Worm (Caenorhabditis elegans): Measurements from ENCODE around the gene ddr-2.

ddr-2 gene

DNA sequence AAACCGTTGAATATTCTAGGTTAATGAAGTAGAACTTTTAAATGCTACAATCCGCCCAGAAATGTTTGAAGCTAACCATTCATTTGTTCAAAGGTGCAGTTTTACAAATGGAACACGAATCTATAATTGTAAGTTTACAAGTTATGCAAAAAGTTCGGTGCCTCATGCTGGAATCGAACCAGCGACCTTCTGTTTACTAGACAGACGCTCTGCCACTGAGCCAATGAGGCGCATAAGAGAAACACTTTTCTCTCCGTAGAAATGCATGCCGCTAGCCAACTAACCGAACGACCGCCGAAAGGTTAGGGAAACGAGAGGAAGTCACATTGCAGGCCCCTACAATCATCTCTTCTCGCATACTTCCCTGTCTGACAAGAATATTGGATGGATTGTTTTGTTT, 56.1 kb downstream of the ddr-2 start (continued):
- peak; percentile 78 for TF ChIP-seq pha-2 (tag; optimal IDR thresholded peaks at IDR 0.05)
- peak; percentile 77 for TF ChIP-seq fkh-6 (tag; optimal IDR thresholded peaks at IDR 0.05)
- TF ChIP-seq ceh-45 (GFP tag; IDR thresholded peaks at IDR 0.05), result peak; percentile 82
- no peak for TF ChIP-seq pros-1 (tag; optimal IDR thresholded peaks at IDR 0.05)
- no peak for TF ChIP-seq pax-1 (tag; optimal IDR thresholded peaks at IDR 0.05)
- peak; percentile 64 for TF ChIP-seq hlh-15 (tag; optimal IDR thresholded peaks at IDR 0.05)
- TF ChIP-seq ets-4 (tag; optimal IDR thresholded peaks at IDR 0.05), result peak; percentile 45
- peak; percentile 77 for TF ChIP-seq dmd-4 (tag; optimal IDR thresholded peaks at IDR 0.05; ENCODE audit: borderline replicate concordance)
- peak; percentile 61 for TF ChIP-seq hlh-8 (tag; optimal IDR thresholded peaks at IDR 0.05)
- TF ChIP-seq fax-1 (tag; optimal IDR thresholded peaks at IDR 0.05), result peak; percentile 61
- peak; percentile 79 for TF ChIP-seq syd-9 (tag; optimal IDR thresholded peaks at IDR 0.05)
- peak; percentile 91 for TF ChIP-seq gmeb-2 (tag; optimal IDR thresholded peaks at IDR 0.05)
- TF ChIP-seq ceh-14 (tag; optimal IDR thresholded peaks at IDR 0.05), result peak; percentile 87
- TF ChIP-seq K02D7.2 (tag; optimal IDR thresholded peaks at IDR 0.05), result peak; percentile 67
- peak; percentile 65 for TF ChIP-seq npax-4 (tag; optimal IDR thresholded peaks at IDR 0.05)
- TF ChIP-seq sox-4 (tag; optimal IDR thresholded peaks at IDR 0.05), result peak; percentile 82
- peak; percentile 82 for TF ChIP-seq unc-86 (tag; optimal IDR thresholded peaks at IDR 0.05)
- peak; percentile 62 for TF ChIP-seq rnt-1 (tag; optimal IDR thresholded peaks at IDR 0.05)
- TF ChIP-seq tbx-7 (tag; optimal IDR thresholded peaks at IDR 0.05), result no peak
- TF ChIP-seq C08G9.2 (tag; optimal IDR thresholded peaks at IDR 0.05), result peak; percentile 76
- no peak for TF ChIP-seq elt-4 (tag; optimal IDR thresholded peaks at IDR 0.05)
- no peak for TF ChIP-seq nhr-11 (tag; optimal IDR thresholded peaks at IDR 0.05)
- no peak for TF ChIP-seq odd-2 (tag; optimal IDR thresholded peaks at IDR 0.05)
- peak; percentile 76 for TF ChIP-seq F13H6.1 (tag; optimal IDR thresholded peaks at IDR 0.05)
- peak; percentile 88 for TF ChIP-seq ceh-19 (GFP tag; optimal IDR thresholded peaks at IDR 0.05)
- TF ChIP-seq K09A11.1 (tag; optimal IDR thresholded peaks at IDR 0.05; ENCODE audit: insufficient read depth), result peak; percentile 71
- peak; percentile 76 for TF ChIP-seq lin-11 (tag; optimal IDR thresholded peaks at IDR 0.05)
- no peak for TF ChIP-seq mec-3 (tag; optimal IDR thresholded peaks at IDR 0.05; ENCODE audit: borderline replicate concordance)
- TF ChIP-seq ceh-9 (tag; optimal IDR thresholded peaks at IDR 0.05), result peak; percentile 57
- TF ChIP-seq eyg-1 (tag; optimal IDR thresholded peaks at IDR 0.05), result peak; percentile 52
- peak; percentile 83 for TF ChIP-seq tbx-2 (tag; optimal IDR thresholded peaks at IDR 0.05)
- TF ChIP-seq madf-2 (tag; optimal IDR thresholded peaks at IDR 0.05), result peak; percentile 87
- TF ChIP-seq fkh-10 (GFP tag; optimal IDR thresholded peaks at IDR 0.05), result peak; percentile 22
- TF ChIP-seq ama-1 (optimal IDR thresholded peaks at IDR 0.05), result no peak
- no peak for TF ChIP-seq pha-4 (tag; optimal IDR thresholded peaks at IDR 0.05)
- peak; percentile 79 for TF ChIP-seq ceh-24 (tag; optimal IDR thresholded peaks at IDR 0.05)
- TF ChIP-seq elt-2 (tag; optimal IDR thresholded peaks at IDR 0.05), result peak; percentile 87
- TF ChIP-seq ztf-16 (tag; optimal IDR thresholded peaks at IDR 0.05), result peak; percentile 83
- peak; percentile 56 for TF ChIP-seq unc-42 (tag; optimal IDR thresholded peaks at IDR 0.05)
- TF ChIP-seq sox-2 (GFP tag; IDR thresholded peaks at IDR 0.05), result peak; percentile 83
- TF ChIP-seq ref-2 (tag; optimal IDR thresholded peaks at IDR 0.05), result peak; percentile 82

Data from whole organism, late embryonic.